Worm (Caenorhabditis elegans) whole organism, late embryonic: Measurements from ENCODE around the gene ubc-22.

Experiments used
- Y22D7AL.16 ChIP-seq: sonication (generic microtip); optimal IDR thresholded peaks from 2 replicates; lab custom pipeline; 2016; ENCODE audit warnings: missing genetic modification characterization, missing compliant biosample characterization
- ama-1 ChIP-seq: fragments of 150-350 bp; optimal IDR thresholded peaks from 2 replicates; lab custom pipeline; 2014
- elt-4 ChIP-seq: sonication (generic microtip); optimal IDR thresholded peaks from 2 replicates; lab custom pipeline; 2016; ENCODE audit warnings: missing genetic modification characterization, missing compliant biosample characterization
- hlh-6 ChIP-seq: sonication (generic microtip); optimal IDR thresholded peaks from 2 replicates; lab custom pipeline; 2016; ENCODE audit warnings: missing genotype, missing genetic modification characterization, missing compliant biosample characterization
- pha-4 ChIP-seq: fragments of 150-350 bp; optimal IDR thresholded peaks from 2 replicates; lab custom pipeline; 2018; ENCODE audit warnings: missing biosample characterization, missing genetic modification reagents, missing genetic modification characterization

DNA sequence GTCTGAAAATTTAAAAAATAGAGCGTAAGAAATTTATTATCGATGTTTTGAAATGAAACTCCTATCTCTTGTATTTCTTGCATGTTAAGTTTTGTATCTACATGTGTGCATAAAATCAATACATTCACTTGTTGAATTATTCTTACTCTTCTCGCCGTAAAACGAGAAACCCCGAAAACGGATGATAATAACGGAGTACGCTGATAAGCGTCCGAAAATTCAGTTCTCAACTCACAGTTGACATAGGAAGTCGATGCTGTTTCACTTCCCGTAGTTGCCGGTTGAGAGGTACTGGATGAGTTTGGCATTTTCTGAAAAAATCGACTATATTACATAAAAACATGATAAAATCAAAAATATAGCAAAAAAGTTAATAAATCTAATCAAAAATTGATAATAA, 33.6 kb downstream of the ubc-22 start, which contains the start of gene sec-15:
- no peak for TF ChIP-seq hlh-6 (tag; lab: Kevin White, UChicago)
- no peak for TF ChIP-seq elt-4 (tag; lab: Kevin White, UChicago)
- no peak for TF ChIP-seq ama-1
- no peak for TF ChIP-seq pha-4 (tag; lab: Kevin White, UChicago)
- TF ChIP-seq Y22D7AL.16 (tag; lab: Kevin White, UChicago) = no peak
